Worm (Caenorhabditis elegans) whole organism, L3 larva: ENCODE results near the gene F19C6.2.

Experiments used
- pqm-1 ChIP-seq: fragments of 150-350 bp; optimal IDR thresholded peaks from 2 replicates; lab custom pipeline; 2017; ENCODE audit warnings: missing biosample characterization, missing genetic modification characterization, inconsistent platforms
- snpc-4 ChIP-seq: fragments of 150-350 bp; optimal IDR thresholded peaks from 2 replicates; lab custom pipeline; 2014; ENCODE audit warnings: missing biosample characterization, missing genetic modification characterization
- ztf-4 ChIP-seq: fragments of 150-350 bp; optimal IDR thresholded peaks from 2 replicates; lab custom pipeline; 2014; ENCODE audit warnings: missing biosample characterization, missing genetic modification characterization

DNA sequence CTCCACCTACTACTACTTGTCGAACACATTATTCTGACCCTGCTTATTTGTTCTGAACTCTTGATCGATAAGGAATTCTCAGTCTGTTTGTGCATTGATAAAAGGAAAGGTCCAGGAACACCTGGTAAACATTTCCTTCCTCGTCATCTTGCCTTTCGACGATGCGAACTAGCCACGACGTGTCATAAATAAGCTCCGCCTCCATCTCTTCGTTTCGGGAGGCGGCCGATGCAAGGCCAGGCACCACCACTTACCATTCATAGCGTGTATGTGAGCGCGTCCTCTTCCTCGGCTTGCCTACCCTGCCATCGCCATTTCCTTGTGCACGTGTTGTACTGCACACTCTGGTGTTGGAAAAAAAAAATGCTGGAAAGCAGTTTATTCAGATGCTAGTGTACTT, 11.9 kb upstream of the F19C6.2 start:
- TF ChIP-seq pqm-1 (tag; lab: Kevin White, UChicago) (no peak), snpc-4 (tag; lab: Kevin White, UChicago) (peak; percentile 4), ztf-4 (tag; lab: Kevin White, UChicago) (no peak)
